Fruit fly (Drosophila melanogaster): Measurements from ENCODE around the gene modSP.

modSP gene

DNA sequence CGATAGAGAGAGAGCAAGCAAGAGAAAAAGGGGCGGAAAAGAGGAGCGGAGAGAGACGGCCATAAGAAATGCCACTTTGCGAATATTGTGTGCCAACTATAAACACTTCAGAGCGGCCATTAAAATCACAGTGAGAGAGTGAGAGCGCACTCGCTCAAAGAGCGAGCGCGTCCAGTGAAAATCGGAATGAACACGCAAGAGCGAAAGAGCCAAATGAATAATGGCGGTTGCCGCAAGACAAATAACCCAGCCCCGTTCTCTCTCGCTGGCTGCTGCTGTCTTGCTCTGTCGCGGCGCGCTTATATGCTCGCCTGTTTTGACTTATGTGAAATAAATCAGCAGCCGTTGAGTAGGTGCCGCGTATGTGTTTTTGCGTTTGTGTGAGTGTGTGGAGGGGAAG lies 47.3 kb upstream of the modSP start (continued):
- TF ChIP-seq CG14860 (GFP tag; IDR thresholded peaks at IDR 0.05; ENCODE audit: partially characterized antibody) (peak; percentile 48; the same call in 1 of the 3 replicates), seq (GFP tag; IDR thresholded peaks at IDR 0.05) (peak; percentile 87), Sry-δ (GFP tag; optimal IDR thresholded peaks at IDR 0.05) (no peak), trem (tag; optimal IDR thresholded peaks at IDR 0.05) (peak; percentile 7), hbn (GFP tag; IDR thresholded peaks at IDR 0.05; ENCODE audit: partially characterized antibody) (peak; percentile 51; the same call in 1 of the 2 replicates), CG42726 (GFP tag; IDR thresholded peaks at IDR 0.05; ENCODE audit: partially characterized antibody) (no peak), yki (optimal IDR thresholded peaks at IDR 0.05) (peak; percentile 95), Hr39 (optimal IDR thresholded peaks at IDR 0.05) (no peak), repo (GFP tag; optimal IDR thresholded peaks at IDR 0.05) (peak; percentile 9), crol (GFP tag; IDR thresholded peaks at IDR 0.05) (peak; percentile 57), CG12769 (tag; optimal IDR thresholded peaks at IDR 0.05) (peak; percentile 3), CG11085 (GFP tag; IDR thresholded peaks at IDR 0.05) (no peak), tgo (GFP tag; IDR thresholded peaks at IDR 0.05) (0 out of 3 replicates have a peak, but pooled peaks have one; percentile 2), pb (GFP tag; optimal IDR thresholded peaks at IDR 0.05) (peak; percentile 6), CG12219 (GFP tag; optimal IDR thresholded peaks at IDR 0.05) (no peak), Tbp (GFP tag; optimal IDR thresholded peaks at IDR 0.05) (peak; percentile 6), CG15479 (GFP tag; optimal IDR thresholded peaks at IDR 0.05) (peak; percentile 61), chinmo (GFP tag; IDR thresholded peaks at IDR 0.05; ENCODE audit: partially characterized antibody) (peak; percentile 92; the same call in 3 of the 4 replicates), HLH3B (GFP tag; IDR thresholded peaks at IDR 0.05) (peak; percentile 14; the same call in 1 of the 2 replicates), CoRest (tag; optimal IDR thresholded peaks at IDR 0.05) (peak; percentile 45), dysf (GFP tag; IDR thresholded peaks at IDR 0.05) (peak; percentile 16; the same call in 1 of the 3 replicates), Nf-YA (GFP tag; IDR thresholded peaks at IDR 0.05) (peak; percentile 64), amos (GFP tag; IDR thresholded peaks at IDR 0.05; ENCODE audit: partially characterized antibody) (no peak), nau (GFP tag; optimal IDR thresholded peaks at IDR 0.05) (peak; percentile 9), CG13775 (GFP tag; optimal IDR thresholded peaks at IDR 0.05) (peak; percentile 5), z (GFP tag; IDR thresholded peaks at IDR 0.05) (peak; percentile 95), CG4360 (GFP tag; IDR thresholded peaks at IDR 0.05) (0 out of 2 replicates have a peak, but pooled peaks have one; percentile 11), nmo (GFP tag; optimal IDR thresholded peaks at IDR 0.05) (peak; percentile 35), rib (GFP tag; IDR thresholded peaks at IDR 0.05) (peak; percentile 66; the same call in 1 of the 2 replicates), zen (tag; optimal IDR thresholded peaks at IDR 0.05) (peak; percentile 60), Sry-β (GFP tag; optimal IDR thresholded peaks at IDR 0.05) (no peak), CG16779 (GFP tag; IDR thresholded peaks at IDR 0.05) (no peak), HmgD (GFP tag; optimal IDR thresholded peaks at IDR 0.05) (peak; percentile 41), Atf3 (GFP tag; optimal IDR thresholded peaks at IDR 0.05) (no peak), Bgb (GFP tag; IDR thresholded peaks at IDR 0.05; ENCODE audit: partially characterized antibody) (0 out of 2 replicates have a peak, but pooled peaks have one; percentile 31), twi (tag; optimal IDR thresholded peaks at IDR 0.05) (peak; percentile 58), Deaf1 (tag; optimal IDR thresholded peaks at IDR 0.05) (peak; percentile 15), sd (tag; optimal IDR thresholded peaks at IDR 0.05) (peak; percentile 70), CG34224 (GFP tag; IDR thresholded peaks at IDR 0.05; ENCODE audit: partially characterized antibody) (peak; percentile 77), Dll (GFP tag; IDR thresholded peaks at IDR 0.05; ENCODE audit: partially characterized antibody) (peak; percentile 55; the same call in 3 of the 4 replicates), CG3163 (GFP tag; optimal IDR thresholded peaks at IDR 0.05) (peak; percentile 47), Xrp1 (GFP tag; IDR thresholded peaks at IDR 0.05) (0 out of 2 replicates have a peak, but pooled peaks have one; percentile 27), Pdp1 (GFP tag; optimal IDR thresholded peaks at IDR 0.05) (peak in 1 of 2 experiments; percentile 42), CG2120 (GFP tag; optimal IDR thresholded peaks at IDR 0.05) (no peak), sens-2 (GFP tag; IDR thresholded peaks at IDR 0.05) (peak; percentile 83), Trl (optimal IDR thresholded peaks at IDR 0.05) (peak; percentile 98 to 99), Trl (GFP tag; optimal IDR thresholded peaks at IDR 0.05) (peak; percentile 70), CG10654 (GFP tag; optimal IDR thresholded peaks at IDR 0.05) (no peak), oc (tag; optimal IDR thresholded peaks at IDR 0.05) (peak; percentile 65), CG8765 (GFP tag; IDR thresholded peaks at IDR 0.05) (0 out of 2 replicates have a peak, but pooled peaks have one; percentile 10), CG3838 (GFP tag; optimal IDR thresholded peaks at IDR 0.05) (no peak)
